Worm (Caenorhabditis elegans): Measurements from ENCODE around the gene F01G12.18.

Gene F01G12.18

ce11 chrX:16387690-16388361 lies 10.4 kb downstream of the F01G12.18 start:
- TF ChIP-seq ztf-11 (tag; optimal IDR thresholded peaks at IDR 0.05) = no peak
- no peak for TF ChIP-seq lin-13 (tag; optimal IDR thresholded peaks at IDR 0.05)
- TF ChIP-seq tbx-8 (GFP tag; optimal IDR thresholded peaks at IDR 0.05) = no peak
- TF ChIP-seq lsy-2 (tag; optimal IDR thresholded peaks at IDR 0.05) = no peak
- TF ChIP-seq unc-62 (GFP tag; optimal IDR thresholded peaks at IDR 0.05) = peak; percentile 78
- TF ChIP-seq mab-5 (tag; optimal IDR thresholded peaks at IDR 0.05) = no peak
- no peak for TF ChIP-seq mep-1 (tag; optimal IDR thresholded peaks at IDR 0.05)
- no peak for TF ChIP-seq lin-32 (GFP tag; optimal IDR thresholded peaks at IDR 0.05)
- TF ChIP-seq bed-3 (GFP tag; optimal IDR thresholded peaks at IDR 0.05) = no peak
- no peak for TF ChIP-seq drap-1 (GFP tag; optimal IDR thresholded peaks at IDR 0.05)
- TF ChIP-seq cnd-1 (tag; optimal IDR thresholded peaks at IDR 0.05) = no peak
- peak; percentile 2 for TF ChIP-seq unc-120 (tag; optimal IDR thresholded peaks at IDR 0.05; ENCODE audit: poor library complexity, severe bottlenecking)

ce11 chrX:16387206-16387605 lies 11.1 kb downstream of the F01G12.18 start:
- TF ChIP-seq cnd-1 (tag; optimal IDR thresholded peaks at IDR 0.05) (no peak), hlh-1 (tag; optimal IDR thresholded peaks at IDR 0.05) (peak; percentile 47), mls-2 (tag; optimal IDR thresholded peaks at IDR 0.05) (no peak)

- TF ChIP-seq mep-1 (tag; optimal IDR thresholded peaks at IDR 0.05) (no peak), nhr-12 (tag; optimal IDR thresholded peaks at IDR 0.05) (no peak), nhr-2 (tag; optimal IDR thresholded peaks at IDR 0.05) (no peak), cnd-1 (tag; optimal IDR thresholded peaks at IDR 0.05) (no peak), ces-1 (GFP tag; optimal IDR thresholded peaks at IDR 0.05) (no peak), nhr-76 (tag; optimal IDR thresholded peaks at IDR 0.05) (no peak), pha-4 (tag; optimal IDR thresholded peaks at IDR 0.05) (no peak), mab-5 (tag; optimal IDR thresholded peaks at IDR 0.05) (no peak), ztf-11 (tag; optimal IDR thresholded peaks at IDR 0.05) (no peak), sptf-1 (tag; optimal IDR thresholded peaks at IDR 0.05) (no peak), ceh-39 (tag; optimal IDR thresholded peaks at IDR 0.05) (no peak), flh-1 (GFP tag; optimal IDR thresholded peaks at IDR 0.05) (no peak)
Observed at ce11 chrX:16384010-16384409, 14.3 kb downstream of the F01G12.18 start.

- no peak for TF ChIP-seq flh-1 (GFP tag; optimal IDR thresholded peaks at IDR 0.05)
- TF ChIP-seq ham-2 (GFP tag; optimal IDR thresholded peaks at IDR 0.05) = no peak
- TF ChIP-seq mls-2 (tag; optimal IDR thresholded peaks at IDR 0.05) = no peak
- TF ChIP-seq nhr-12 (tag; optimal IDR thresholded peaks at IDR 0.05) = no peak
- TF ChIP-seq mab-5 (tag; optimal IDR thresholded peaks at IDR 0.05) = no peak
- TF ChIP-seq mep-1 (tag; optimal IDR thresholded peaks at IDR 0.05) = no peak
- TF ChIP-seq sptf-1 (tag; optimal IDR thresholded peaks at IDR 0.05) = no peak
- no peak for TF ChIP-seq hlh-1 (tag; optimal IDR thresholded peaks at IDR 0.05)
- no peak for TF ChIP-seq bed-3 (GFP tag; optimal IDR thresholded peaks at IDR 0.05)
- no peak for TF ChIP-seq zip-8 (tag; optimal IDR thresholded peaks at IDR 0.05)
- no peak for TF ChIP-seq pha-4 (tag; optimal IDR thresholded peaks at IDR 0.05)
Observed at ce11 chrX:16383084-16383483, 15.2 kb downstream of the F01G12.18 start.

ce11 chrX:16381908-16382307 lies 16.4 kb downstream of the F01G12.18 start:
- no peak for TF ChIP-seq ceh-39 (tag; optimal IDR thresholded peaks at IDR 0.05)
- TF ChIP-seq blmp-1 (tag; optimal IDR thresholded peaks at IDR 0.05) = no peak
- no peak for TF ChIP-seq ceh-83 (GFP tag; optimal IDR thresholded peaks at IDR 0.05)
- TF ChIP-seq snpc-4 (tag; optimal IDR thresholded peaks at IDR 0.05) = no peak
- no peak for TF ChIP-seq tbx-8 (GFP tag; optimal IDR thresholded peaks at IDR 0.05)
- no peak for TF ChIP-seq nhr-76 (tag; optimal IDR thresholded peaks at IDR 0.05)
- TF ChIP-seq lin-13 (tag; optimal IDR thresholded peaks at IDR 0.05) = no peak
- TF ChIP-seq bed-3 (GFP tag; optimal IDR thresholded peaks at IDR 0.05) = no peak
- TF ChIP-seq unc-62 (GFP tag; optimal IDR thresholded peaks at IDR 0.05) = no peak
- TF ChIP-seq nhr-28 (tag; optimal IDR thresholded peaks at IDR 0.05) = no peak
- TF ChIP-seq sem-2 (GFP tag; optimal IDR thresholded peaks at IDR 0.05) = no peak
- TF ChIP-seq elt-3 (tag; optimal IDR thresholded peaks at IDR 0.05) = no peak
- no peak for TF ChIP-seq ces-1 (GFP tag; optimal IDR thresholded peaks at IDR 0.05)
- no peak for TF ChIP-seq unc-120 (tag; optimal IDR thresholded peaks at IDR 0.05; ENCODE audit: poor library complexity, severe bottlenecking)
- no peak for TF ChIP-seq nhr-2 (tag; optimal IDR thresholded peaks at IDR 0.05)
- TF ChIP-seq hlh-1 (tag; optimal IDR thresholded peaks at IDR 0.05) = no peak
- no peak for TF ChIP-seq elt-1 (tag; optimal IDR thresholded peaks at IDR 0.05; ENCODE audit: borderline replicate concordance, insufficient read depth)
- TF ChIP-seq ham-2 (GFP tag; optimal IDR thresholded peaks at IDR 0.05) = no peak
- TF ChIP-seq lsy-2 (tag; optimal IDR thresholded peaks at IDR 0.05) = no peak
- TF ChIP-seq mep-1 (tag; optimal IDR thresholded peaks at IDR 0.05) = no peak
